Worm (Caenorhabditis elegans) whole organism, L4 larva: ENCODE measurements around the gene lips-15.

ENCODE experiments used
- D1046.2 ChIP-seq: fragments of 200-800 bp; sonication (Bioruptor generic); IDR thresholded peaks from 2 replicates; pipeline ENCODE4 v1.3.6; 2022; ENCODE audit warnings: missing genetic modification characterization, missing compliant biosample characterization
- F10B5.3 ChIP-seq: sonication (generic microtip); optimal IDR thresholded peaks from 2 replicates; lab custom pipeline; 2016; ENCODE audit warnings: mild to moderate bottlenecking, missing genetic modification characterization, missing compliant biosample characterization
- F37D6.2 ChIP-seq: sonication (generic microtip); optimal IDR thresholded peaks from 2 replicates; lab custom pipeline; 2016; ENCODE audit warnings: mild to moderate bottlenecking, missing genetic modification characterization, missing compliant biosample characterization
- T26A8.4 ChIP-seq: fragments of 200-800 bp; sonication (Bioruptor generic); IDR thresholded peaks from 2 replicates; pipeline ENCODE4 v1.3.6; 2022; ENCODE audit warnings: missing genetic modification characterization, missing compliant biosample characterization
- Y105C5A.15 ChIP-seq: fragments of 200-800 bp; sonication (Bioruptor generic); IDR thresholded peaks from 2 replicates; pipeline ENCODE4 v1.3.6; 2022; ENCODE audit warnings: missing genetic modification characterization, missing compliant biosample characterization
- ceh-28 ChIP-seq: fragments of 150-350 bp; optimal IDR thresholded peaks from 2 replicates; lab custom pipeline; 2014; ENCODE audit warnings: missing biosample characterization, missing genetic modification reagents, missing genetic modification characterization
- ceh-62 ChIP-seq: sonication (generic microtip); optimal IDR thresholded peaks from 2 replicates; lab custom pipeline; 2017; ENCODE audit warnings: missing biosample characterization, missing genetic modification characterization
- ces-1 ChIP-seq: fragments of 150-350 bp; sonication (generic microtip); optimal IDR thresholded peaks from 4 replicates; lab custom pipeline; 2014; ENCODE audit warnings: missing biosample characterization, missing genetic modification reagents, missing genetic modification characterization
- cey-2 ChIP-seq: sonication (generic microtip); optimal IDR thresholded peaks from 3 replicates; lab custom pipeline; 2017; ENCODE audit warnings: missing genetic modification characterization, mild to moderate bottlenecking, missing compliant biosample characterization, antibody characterized with exemption, borderline replicate concordance; ENCODE audit not compliant: insufficient read depth
- daf-8 ChIP-seq: fragments of 200-800 bp; sonication (Bioruptor generic); IDR thresholded peaks from 2 replicates; pipeline ENCODE4 v1.3.6; 2022; ENCODE audit warnings: missing genetic modification characterization, missing compliant biosample characterization
- dmd-6 ChIP-seq: fragments of 200-800 bp; sonication (Bioruptor generic); IDR thresholded peaks from 2 replicates; pipeline ENCODE4 v1.3.6; 2022; ENCODE audit warnings: missing genetic modification reagents, missing genetic modification characterization, missing compliant biosample characterization
- dmd-9 ChIP-seq: fragments of 200-800 bp; sonication (Bioruptor generic); IDR thresholded peaks from 2 replicates; pipeline ENCODE4 v1.3.6; 2022; ENCODE audit warnings: missing genetic modification reagents, missing genetic modification characterization, missing compliant biosample characterization
- duxl-1 ChIP-seq: sonication (generic microtip); optimal IDR thresholded peaks from 2 replicates; lab custom pipeline; 2016; ENCODE audit warnings: mild to moderate bottlenecking, missing genetic modification characterization, moderate library complexity, missing compliant biosample characterization; ENCODE audit not compliant: poor library complexity
- dve-1 ChIP-seq: sonication (generic microtip); optimal IDR thresholded peaks from 2 replicates; lab custom pipeline; 2017; ENCODE audit warnings: antibody characterized with exemption, mild to moderate bottlenecking, missing genetic modification characterization, missing compliant biosample characterization; ENCODE audit not compliant: insufficient read depth
- fkh-10 ChIP-seq: fragments of 150-350 bp; optimal IDR thresholded peaks from 2 replicates; lab custom pipeline; 2014; ENCODE audit warnings: missing biosample characterization, missing genetic modification reagents, missing genetic modification characterization
- lin-13 ChIP-seq: fragments of 150-350 bp; optimal IDR thresholded peaks from 2 replicates; lab custom pipeline; 2014; ENCODE audit warnings: missing biosample characterization, missing genetic modification reagents, missing genetic modification characterization
- lin-39 ChIP-seq: fragments of 150-350 bp; optimal IDR thresholded peaks from 2 replicates; lab custom pipeline; 2014; ENCODE audit warnings: missing biosample characterization, missing genetic modification reagents, missing genetic modification characterization
- lsy-2 ChIP-seq, 2 experiments: fragments of 150-350 bp in 1 of 2; sonication (generic microtip) in 1 of 2; optimal IDR thresholded peaks; 2 replicates each; lab custom pipeline; 2014 to 2017; ENCODE audit warnings: missing biosample characterization in 2 of 2, missing genetic modification characterization in 2 of 2
- nhr-11 ChIP-seq: fragments of 150-350 bp; optimal IDR thresholded peaks from 2 replicates; lab custom pipeline; 2014; ENCODE audit warnings: missing biosample characterization, missing genetic modification characterization
- nhr-76 ChIP-seq: fragments of 150-350 bp; optimal IDR thresholded peaks from 2 replicates; lab custom pipeline; 2014; ENCODE audit warnings: missing biosample characterization, missing genetic modification characterization
- saeg-2 ChIP-seq: fragments of 200-800 bp; sonication (Bioruptor generic); IDR thresholded peaks from 2 replicates; pipeline ENCODE4 v1.3.6; 2022; ENCODE audit warnings: missing genetic modification reagents, missing genetic modification characterization, missing compliant biosample characterization
- sdz-12 ChIP-seq: fragments of 200-800 bp; sonication (Bioruptor generic); optimal IDR thresholded peaks from 2 replicates; lab custom pipeline; 2018; ENCODE audit warnings: mild to moderate bottlenecking, missing genetic modification characterization, missing compliant biosample characterization
- set-16 ChIP-seq: fragments of 200-800 bp; sonication (Bioruptor generic); IDR thresholded peaks from 2 replicates; pipeline ENCODE4 v1.3.6; 2022; ENCODE audit warnings: missing genetic modification reagents, missing genetic modification characterization, missing compliant biosample characterization
- spr-1 ChIP-seq: sonication (generic microtip); optimal IDR thresholded peaks from 2 replicates; lab custom pipeline; 2016; ENCODE audit warnings: mild to moderate bottlenecking, missing genetic modification characterization, missing compliant biosample characterization
- spr-3 ChIP-seq: fragments of 200-800 bp; sonication (Bioruptor generic); optimal IDR thresholded peaks from 2 replicates; lab custom pipeline; 2018; ENCODE audit warnings: mild to moderate bottlenecking, missing genetic modification characterization, missing compliant biosample characterization
- tag-97 ChIP-seq: fragments of 200-800 bp; sonication (Bioruptor generic); IDR thresholded peaks from 2 replicates; pipeline ENCODE4 v1.3.6; 2022; ENCODE audit warnings: missing genetic modification characterization, missing compliant biosample characterization
- unc-62 ChIP-seq, 3 experiments: fragments of 150-350 bp in 1 of 3; sonication (generic microtip); optimal IDR thresholded peaks in 2 of 3; peaks in 1 of 3; 1 replicate in 1 of 3; 2 replicates in 2 of 3; lab custom pipeline; 2014 to 2017; ENCODE audit warnings: missing biosample characterization in 3 of 3, missing genetic modification characterization in 3 of 3, missing genetic modification reagents in 3 of 3, missing genotype in 1 of 3
- zag-1 ChIP-seq: fragments of 150-350 bp; optimal IDR thresholded peaks from 2 replicates; lab custom pipeline; 2014; ENCODE audit warnings: missing biosample characterization, missing genetic modification characterization
- zip-11 ChIP-seq: fragments of 200-800 bp; sonication (Bioruptor generic); IDR thresholded peaks from 2 replicates; pipeline ENCODE4 v1.3.6; 2022; ENCODE audit warnings: missing genetic modification characterization, missing compliant biosample characterization
- zip-2 ChIP-seq: fragments of 150-350 bp; optimal IDR thresholded peaks from 2 replicates; lab custom pipeline; 2014; ENCODE audit warnings: missing biosample characterization, missing genetic modification characterization

Gene lips-15

ce11 chrII:12626887-12627286 lies 22.7 kb downstream of the lips-15 start, which contains the start of gene nspe-7:
Gene nspe-7 (plus strand): TSS chrII:12627187.
- TF ChIP-seq Y105C5A.15 (GFP tag; lab: Robert Waterston, UW) (no peak), zip-2 (tag; lab: Kevin White, UChicago) (no peak), T26A8.4 (GFP tag; lab: Robert Waterston, UW) (no peak), duxl-1 (tag; lab: Kevin White, UChicago) (no peak), fkh-10 (GFP tag; lab: Kevin White, UChicago) (no peak), zag-1 (no peak), dmd-9 (GFP tag; lab: Robert Waterston, UW) (no peak), spr-3 (GFP tag; lab: Kevin White, UChicago) (no peak), lsy-2 (tag; optimal IDR thresholded peaks at IDR 0.05; lab: Kevin White, UChicago) (no peak), saeg-2 (GFP tag; lab: Robert Waterston, UW) (no peak), daf-8 (no peak), F37D6.2 (tag; lab: Kevin White, UChicago) (no peak), nhr-11 (tag; lab: Kevin White, UChicago) (no peak), nhr-76 (tag; lab: Kevin White, UChicago) (no peak), ceh-28 (tag; lab: Kevin White, UChicago) (no peak), ces-1 (GFP tag; lab: Kevin White, UChicago) (no peak), tag-97 (GFP tag; lab: Robert Waterston, UW) (no peak), zip-11 (GFP tag; lab: Robert Waterston, UW) (no peak), lin-39 (tag; lab: Kevin White, UChicago) (no peak), set-16 (GFP tag; lab: Robert Waterston, UW) (no peak)

DNA sequence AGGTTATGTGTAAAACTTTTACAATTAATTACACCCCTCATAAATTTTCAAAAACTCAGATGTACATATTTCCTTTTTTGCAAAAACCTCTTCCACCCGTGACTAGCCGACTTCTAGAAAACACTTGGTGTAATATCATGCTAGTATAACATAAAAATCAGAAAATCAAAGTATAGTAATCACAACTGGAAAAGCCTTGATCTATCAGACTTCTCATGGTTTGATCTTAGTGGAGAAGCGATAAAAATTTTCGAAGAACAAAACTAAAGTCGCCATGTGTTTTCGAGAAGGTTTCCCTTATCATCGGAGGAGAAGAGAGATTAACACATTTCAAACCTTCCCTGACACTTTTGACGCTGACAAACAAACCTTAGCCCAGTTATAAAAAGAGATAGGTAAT lies 24.4 kb downstream of the lips-15 start, which contains the start of gene nspe-5:
Gene nspe-5, plus strand, starts transcription at position 301 of the 400 bp plus-strand sequence.
- TF ChIP-seq cey-2 (tag; lab: Kevin White, UChicago) = no peak
- peak in 1 of 2 experiments; percentile 32 for TF ChIP-seq unc-62 (GFP tag; optimal IDR thresholded peaks at IDR 0.05 in 1 of 2; lab: Kevin White, UChicago)
- TF ChIP-seq unc-62 (tag; optimal IDR thresholded peaks at IDR 0.05; lab: Kevin White, UChicago) = no peak

DNA sequence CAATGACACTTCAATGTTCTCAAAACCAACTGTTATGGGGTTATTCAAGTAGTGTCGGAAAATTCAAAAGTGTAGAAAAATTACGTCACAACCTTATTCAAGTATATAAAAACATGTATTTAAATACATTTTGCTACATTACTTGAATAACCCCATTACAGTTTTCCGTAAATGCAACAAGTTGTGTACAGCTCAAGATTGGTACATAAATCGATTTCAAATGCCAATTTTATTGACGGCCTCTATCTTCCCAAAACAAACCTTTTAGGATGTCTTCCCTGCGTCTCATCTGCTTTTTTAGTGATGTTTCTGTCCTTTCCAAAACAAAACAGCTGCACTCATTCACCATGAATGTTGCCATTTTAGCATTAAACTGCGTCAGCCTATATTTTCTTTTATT lies 25.2 kb downstream of the lips-15 start, which contains the start of gene Y38E10A.28:
Gene Y38E10A.28, plus strand, starts transcription at position 301 of the 400 bp plus-strand sequence.
- no peak for TF ChIP-seq spr-1 (tag; lab: Kevin White, UChicago)
- TF ChIP-seq unc-62 (GFP tag; optimal IDR thresholded peaks at IDR 0.05 in 1 of 2; lab: Kevin White, UChicago) = peak in 1 of 2 experiments; percentile 83
- TF ChIP-seq unc-62 (tag; optimal IDR thresholded peaks at IDR 0.05; lab: Kevin White, UChicago) = no peak

ce11 chrII:12630888-12631287 lies 26.7 kb downstream of the lips-15 start, which contains the start of gene Y38E10A.34:
Gene Y38E10A.34 (plus strand): TSS chrII:12631188.
- TF ChIP-seq sdz-12 (no peak), lin-13 (GFP tag; lab: Kevin White, UChicago) (no peak), dve-1 (tag; lab: Kevin White, UChicago) (no peak), dmd-6 (GFP tag; lab: Robert Waterston, UW) (no peak), F37D6.2 (tag; lab: Kevin White, UChicago) (no peak), daf-8 (no peak), D1046.2 (no peak), F10B5.3 (tag; lab: Kevin White, UChicago) (no peak)

DNA sequence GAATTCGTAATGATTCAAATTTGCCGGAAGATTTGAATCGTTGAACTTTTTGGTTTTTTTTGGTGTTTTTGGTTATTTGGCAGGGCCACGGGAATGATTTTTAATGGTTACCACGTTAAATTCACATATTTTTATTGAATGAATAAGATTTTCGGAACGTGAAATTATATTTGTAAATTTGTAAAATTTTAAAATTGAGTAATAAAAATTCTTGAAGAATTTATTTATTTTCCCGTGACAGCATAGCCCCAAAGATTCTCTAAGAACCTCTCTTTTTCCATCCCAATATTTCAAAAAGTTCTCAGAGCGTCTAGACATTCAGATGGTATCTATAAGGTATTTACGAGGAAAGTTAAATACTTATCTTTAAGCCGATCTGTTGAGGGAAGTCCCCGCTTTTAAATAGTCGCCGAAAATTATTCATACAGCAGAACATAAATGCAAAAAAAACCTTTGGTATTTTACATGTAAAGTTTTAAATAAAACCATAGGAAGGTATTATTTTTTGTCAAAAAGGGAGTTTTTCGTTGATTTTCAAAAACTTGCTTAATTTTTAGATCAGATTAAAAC lies 30.6 kb downstream of the lips-15 start, which contains the start of gene Y38E10A.17:
Gene Y38E10A.17, minus strand, starts transcription at position 51 of the 570 bp plus-strand sequence.
- TF ChIP-seq duxl-1 (tag; lab: Kevin White, UChicago) (no peak), ceh-62 (tag; lab: Kevin White, UChicago) (no peak)
